Worm (Caenorhabditis elegans) whole organism, midembryonic: ENCODE data around the gene coq-5.
A peak's percentile ranks its signal among the peaks of the same experiment; 100 is the strongest.

Source experiments
- T22C8.4 ChIP-seq: fragments of 200-800 bp; sonication (Bioruptor generic); IDR thresholded peaks from 2 replicates; pipeline ENCODE4 v1.3.6; 2022; ENCODE audit warnings: missing genetic modification characterization, missing compliant biosample characterization
- cog-1 ChIP-seq: sonication (generic microtip); optimal IDR thresholded peaks from 2 replicates; lab custom pipeline; 2016; ENCODE audit warnings: missing genetic modification characterization, missing compliant biosample characterization
- flt-1 ChIP-seq: fragments of 200-800 bp; sonication (Bioruptor generic); IDR thresholded peaks from 2 replicates; pipeline ENCODE4 v1.3.6; 2022; ENCODE audit warnings: missing genetic modification characterization, missing compliant biosample characterization
- klf-2 ChIP-seq: fragments of 200-800 bp; sonication (Bioruptor generic); conservative IDR thresholded peaks from 2 replicates; pipeline ENCODE4 v1.3.6; 2022; ENCODE audit warnings: missing genetic modification reagents, missing genetic modification characterization, missing compliant biosample characterization
- med-1 ChIP-seq: sonication (generic microtip); optimal IDR thresholded peaks from 2 replicates; lab custom pipeline; 2017; ENCODE audit warnings: missing genetic modification characterization, mild to moderate bottlenecking, missing compliant biosample characterization, antibody characterized with exemption, missing genetic modification reagents; ENCODE audit not compliant: insufficient read depth
- ref-1 ChIP-seq: fragments of 200-800 bp; sonication (Bioruptor generic); conservative IDR thresholded peaks from 2 replicates; pipeline ENCODE4 v1.3.6; 2022; ENCODE audit warnings: missing genetic modification reagents, missing genetic modification characterization, missing compliant biosample characterization
- tab-1 ChIP-seq: fragments of 200-800 bp; sonication (Bioruptor generic); IDR thresholded peaks from 2 replicates; pipeline ENCODE4 v1.3.6; 2022; ENCODE audit warnings: missing genetic modification characterization, missing compliant biosample characterization
- ztf-23 ChIP-seq: fragments of 200-800 bp; sonication (Bioruptor generic); IDR thresholded peaks from 2 replicates; pipeline ENCODE4 v1.3.6; 2022; ENCODE audit warnings: missing genetic modification reagents, missing genetic modification characterization, missing compliant biosample characterization
- ztf-29 ChIP-seq: fragments of 200-800 bp; sonication (Bioruptor generic); IDR thresholded peaks from 2 replicates; pipeline ENCODE4 v1.3.6; 2022; ENCODE audit warnings: missing genetic modification reagents, missing genetic modification characterization, missing compliant biosample characterization

The coq-5 gene

ce11 chrIII:7818965-7819364 is 39.3 kb downstream of the coq-5 start:
- no peak for TF ChIP-seq cog-1 (tag; lab: Kevin White, UChicago)
- TF ChIP-seq ztf-29 (GFP tag; lab: Robert Waterston, UW) = no peak
- TF ChIP-seq T22C8.4 (GFP tag; lab: Robert Waterston, UW) = no peak
- no peak for TF ChIP-seq ref-1
- no peak for TF ChIP-seq med-1 (GFP tag; lab: Kevin White, UChicago)
- TF ChIP-seq klf-2 (GFP tag; lab: Robert Waterston, UW) = no peak
- no peak for TF ChIP-seq ztf-23
- no peak for TF ChIP-seq flt-1 (GFP tag; lab: Robert Waterston, UW)
- TF ChIP-seq tab-1 (GFP tag; lab: Robert Waterston, UW) = no peak

- TF ChIP-seq klf-2 (GFP tag; lab: Robert Waterston, UW) = no peak
- TF ChIP-seq ref-1 = no peak
- TF ChIP-seq cog-1 (tag; lab: Kevin White, UChicago) = no peak
- TF ChIP-seq flt-1 (GFP tag; lab: Robert Waterston, UW) = no peak
- TF ChIP-seq med-1 (GFP tag; lab: Kevin White, UChicago) = no peak
- no peak for TF ChIP-seq T22C8.4 (GFP tag; lab: Robert Waterston, UW)
- no peak for TF ChIP-seq ztf-23
- no peak for TF ChIP-seq ztf-29 (GFP tag; lab: Robert Waterston, UW)
- TF ChIP-seq tab-1 (GFP tag; lab: Robert Waterston, UW) = no peak
Measured at ce11 chrIII:7816463-7816862, 41.8 kb downstream of the coq-5 start.

- no peak for TF ChIP-seq cog-1 (tag; lab: Kevin White, UChicago)
- TF ChIP-seq tab-1 (GFP tag; lab: Robert Waterston, UW) = no peak
- no peak for TF ChIP-seq flt-1 (GFP tag; lab: Robert Waterston, UW)
- TF ChIP-seq ztf-23 = no peak
- no peak for TF ChIP-seq T22C8.4 (GFP tag; lab: Robert Waterston, UW)
- no peak for TF ChIP-seq ref-1
- no peak for TF ChIP-seq med-1 (GFP tag; lab: Kevin White, UChicago)
- no peak for TF ChIP-seq ztf-29 (GFP tag; lab: Robert Waterston, UW)
- no peak for TF ChIP-seq klf-2 (GFP tag; lab: Robert Waterston, UW)
Measured at ce11 chrIII:7815571-7816348, 42.5 kb downstream of the coq-5 start.

- TF ChIP-seq ztf-23 = no peak
- no peak for TF ChIP-seq cog-1 (tag; lab: Kevin White, UChicago)
- TF ChIP-seq ztf-29 (GFP tag; lab: Robert Waterston, UW) = no peak
- TF ChIP-seq ref-1 = no peak
- no peak for TF ChIP-seq klf-2 (GFP tag; lab: Robert Waterston, UW)
- TF ChIP-seq T22C8.4 (GFP tag; lab: Robert Waterston, UW) = no peak
- no peak for TF ChIP-seq med-1 (GFP tag; lab: Kevin White, UChicago)
- TF ChIP-seq tab-1 (GFP tag; lab: Robert Waterston, UW) = no peak
- TF ChIP-seq flt-1 (GFP tag; lab: Robert Waterston, UW) = no peak
Measured at ce11 chrIII:7815056-7815366, 43.2 kb downstream of the coq-5 start.

- TF ChIP-seq klf-2 (GFP tag; lab: Robert Waterston, UW) = no peak
- TF ChIP-seq tab-1 (GFP tag; lab: Robert Waterston, UW) = no peak
- TF ChIP-seq T22C8.4 (GFP tag; lab: Robert Waterston, UW) = no peak
- TF ChIP-seq ref-1 = no peak
- no peak for TF ChIP-seq cog-1 (tag; lab: Kevin White, UChicago)
- no peak for TF ChIP-seq ztf-29 (GFP tag; lab: Robert Waterston, UW)
- TF ChIP-seq med-1 (GFP tag; lab: Kevin White, UChicago) = no peak
- TF ChIP-seq ztf-23 = no peak
- no peak for TF ChIP-seq flt-1 (GFP tag; lab: Robert Waterston, UW)
Measured at ce11 chrIII:7814159-7815055, 43.9 kb downstream of the coq-5 start, which contains the start of gene egl-5. Gene egl-5, plus strand, starts transcription at chrIII:7814374.

ce11 chrIII:7812208-7812880 is 45.9 kb downstream of the coq-5 start:
- TF ChIP-seq ztf-23 (peak; percentile 40; the same call in 1 of the 2 replicates), cog-1 (tag; lab: Kevin White, UChicago) (no peak), ref-1 (no peak), ztf-29 (GFP tag; lab: Robert Waterston, UW) (no peak)

- TF ChIP-seq cog-1 (tag; lab: Kevin White, UChicago) (no peak), flt-1 (GFP tag; lab: Robert Waterston, UW) (no peak), T22C8.4 (GFP tag; lab: Robert Waterston, UW) (no peak), klf-2 (GFP tag; lab: Robert Waterston, UW) (no peak), ztf-23 (no peak), tab-1 (GFP tag; lab: Robert Waterston, UW) (no peak), ztf-29 (GFP tag; lab: Robert Waterston, UW) (no peak), ref-1 (no peak)
Measured at ce11 chrIII:7809033-7809432, 49.2 kb downstream of the coq-5 start.
